Worm (Caenorhabditis elegans): ENCODE measurements around the gene unc-10.

DNA sequence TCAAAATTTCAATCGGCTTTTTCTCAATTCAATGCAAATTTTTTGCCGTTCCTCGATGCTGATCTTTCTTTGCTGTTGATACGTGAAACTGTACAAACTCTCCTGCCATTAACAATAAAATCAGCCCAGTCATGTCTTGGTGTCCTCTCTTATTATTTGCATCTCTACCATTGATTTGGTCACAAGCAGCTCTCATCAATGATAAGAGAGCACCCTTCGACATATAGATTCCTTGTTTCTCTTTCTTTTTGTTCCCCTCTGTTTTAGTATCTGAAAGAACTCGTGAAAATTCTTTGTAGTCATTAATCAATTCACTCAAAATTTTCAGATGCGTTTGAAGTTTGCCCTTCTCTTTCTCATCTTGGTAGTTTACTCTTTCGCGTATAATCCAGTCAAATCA lies 11.7 kb upstream of the unc-10 start, which contains the start of gene lron-7:
- TF ChIP-seq pha-4 (tag; optimal IDR thresholded peaks at IDR 0.05) (no peak), unc-62 (GFP tag; optimal IDR thresholded peaks at IDR 0.05) (no peak), nhr-28 (tag; optimal IDR thresholded peaks at IDR 0.05) (no peak), ces-1 (GFP tag; optimal IDR thresholded peaks at IDR 0.05) (no peak), elt-1 (tag; optimal IDR thresholded peaks at IDR 0.05; ENCODE audit: borderline replicate concordance, insufficient read depth) (no peak), unc-39 (tag; optimal IDR thresholded peaks at IDR 0.05) (no peak), ztf-11 (tag; optimal IDR thresholded peaks at IDR 0.05) (no peak), snpc-4 (tag; optimal IDR thresholded peaks at IDR 0.05) (no peak)
